Worm (Caenorhabditis elegans) whole organism, L3 larva: ENCODE results near the gene clec-170.

Experiments used
- ceh-28 ChIP-seq: fragments of 150-350 bp; optimal IDR thresholded peaks from 2 replicates; lab custom pipeline; 2014; ENCODE audit warnings: missing biosample characterization, missing genetic modification reagents, missing genetic modification characterization
- mdl-1 ChIP-seq: fragments of 150-350 bp; optimal IDR thresholded peaks from 2 replicates; lab custom pipeline; 2014; ENCODE audit warnings: missing biosample characterization, missing genetic modification characterization
- nhr-12 ChIP-seq: fragments of 150-350 bp; optimal IDR thresholded peaks from 2 replicates; lab custom pipeline; 2014; ENCODE audit warnings: missing biosample characterization, missing genetic modification characterization
- pqm-1 ChIP-seq: fragments of 150-350 bp; optimal IDR thresholded peaks from 2 replicates; lab custom pipeline; 2017; ENCODE audit warnings: missing biosample characterization, missing genetic modification characterization, inconsistent platforms

ce11 chrIV:1289327-1289726 is 22.7 kb downstream of the clec-170 start, which contains the start of gene plst-1:
- TF ChIP-seq pqm-1 (tag; lab: Kevin White, UChicago) (no peak), nhr-12 (no peak), ceh-28 (no peak), mdl-1 (tag; lab: Kevin White, UChicago) (no peak)
